Worm (Caenorhabditis elegans): Measurements from ENCODE around the gene ttr-25.

The ttr-25 gene

DNA sequence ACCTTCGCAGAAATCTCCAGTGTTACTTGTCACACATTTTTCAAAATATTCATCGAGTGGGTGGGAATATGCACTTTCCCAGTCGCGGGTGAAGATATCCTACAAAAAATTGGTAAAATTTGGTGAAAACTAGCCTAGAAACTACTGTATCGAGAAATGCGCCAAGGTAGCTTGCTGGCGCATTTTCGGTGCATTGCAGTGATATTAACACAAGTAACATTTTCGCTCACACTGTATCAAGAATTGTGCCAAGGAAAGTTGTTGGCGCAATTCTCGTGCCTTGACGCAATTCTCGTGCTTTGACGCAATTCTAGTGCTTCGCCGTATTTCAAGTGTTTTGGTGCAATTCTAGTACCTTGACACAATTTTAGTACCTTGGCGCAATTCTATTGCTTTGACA, 16.7 kb downstream of the ttr-25 start (continued):
- no peak for TF ChIP-seq vab-7 (GFP tag; IDR thresholded peaks at IDR 0.05)
- TF ChIP-seq lir-3 (tag; optimal IDR thresholded peaks at IDR 0.05) = no peak
- peak; percentile 48; the same call in 1 of the 2 replicates for TF ChIP-seq tra-1 (GFP tag; IDR thresholded peaks at IDR 0.05)
- no peak for TF ChIP-seq nhr-102 (tag; optimal IDR thresholded peaks at IDR 0.05)
- TF ChIP-seq ceh-32 (tag; optimal IDR thresholded peaks at IDR 0.05; ENCODE audit: poor library complexity) = no peak
- TF ChIP-seq F26F4.8 (GFP tag; conservative IDR thresholded peaks at IDR 0.05) = 0 out of 2 replicates have a peak, but pooled peaks have one; percentile 5
- TF ChIP-seq Y48G9A.11 (GFP tag; IDR thresholded peaks at IDR 0.05) = no peak
- TF ChIP-seq aha-1 (tag) = peak; percentile 89
- TF ChIP-seq daf-19 (GFP tag; conservative IDR thresholded peaks at IDR 0.05) = no peak
- TF ChIP-seq hlh-30 (tag; optimal IDR thresholded peaks at IDR 0.05; ENCODE audit: insufficient read depth) = no peak
- TF ChIP-seq dve-1 (tag; optimal IDR thresholded peaks at IDR 0.05; ENCODE audit: insufficient read depth) = no peak
- TF ChIP-seq mep-1 (tag; optimal IDR thresholded peaks at IDR 0.05) = peak; percentile 49
- TF ChIP-seq mxl-3 (GFP tag; optimal IDR thresholded peaks at IDR 0.05) = no peak
- no peak for TF ChIP-seq ceh-62 (tag; optimal IDR thresholded peaks at IDR 0.05)
- TF ChIP-seq lin-29 (GFP tag; IDR thresholded peaks at IDR 0.05) = no peak
- no peak for TF ChIP-seq jun-1 (tag; optimal IDR thresholded peaks at IDR 0.05)
- TF ChIP-seq snpc-1.2 (GFP tag; IDR thresholded peaks at IDR 0.05) = no peak
- TF ChIP-seq dpl-1 (GFP tag; optimal IDR thresholded peaks at IDR 0.05) = no peak
- TF ChIP-seq Y5F2A.4 (GFP tag; optimal IDR thresholded peaks at IDR 0.05) = no peak
- no peak for TF ChIP-seq saeg-2 (GFP tag; IDR thresholded peaks at IDR 0.05)
- no peak for TF ChIP-seq D1046.2 (GFP tag; IDR thresholded peaks at IDR 0.05)
- TF ChIP-seq dmd-9 (GFP tag; IDR thresholded peaks at IDR 0.05) = 0 out of 2 replicates have a peak, but pooled peaks have one; percentile 25

DNA sequence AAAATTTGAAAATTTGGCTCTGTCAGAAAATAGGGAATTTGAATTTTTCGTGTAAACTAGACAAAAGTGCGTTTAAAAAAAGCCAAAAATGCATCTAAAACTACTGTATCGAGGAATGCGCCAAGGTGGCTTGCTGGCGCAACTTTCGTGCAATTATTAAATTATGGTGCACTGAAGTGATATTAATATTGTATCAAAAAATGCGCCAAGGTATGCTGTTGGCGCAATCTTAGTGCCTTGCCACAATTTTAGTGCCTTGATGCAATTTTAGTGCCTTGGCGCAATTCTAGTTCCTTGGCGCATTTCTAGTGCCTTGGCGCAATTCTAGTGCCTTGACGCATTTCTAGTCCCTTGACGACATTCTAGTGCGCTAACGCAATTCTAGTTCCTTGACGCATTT, 18.6 kb downstream of the ttr-25 start:
- no peak for TF ChIP-seq ama-1 (optimal IDR thresholded peaks at IDR 0.05)
- no peak for TF ChIP-seq rbr-2 (tag; optimal IDR thresholded peaks at IDR 0.05)
- peak; percentile 18 for TF ChIP-seq nhr-48 (tag; optimal IDR thresholded peaks at IDR 0.05)
- no peak for TF ChIP-seq ces-1 (GFP tag; optimal IDR thresholded peaks at IDR 0.05)
- no peak for TF ChIP-seq ceh-62 (tag; optimal IDR thresholded peaks at IDR 0.05)
- peak; percentile 8 for TF ChIP-seq mes-2 (tag; optimal IDR thresholded peaks at IDR 0.05; ENCODE audit: poor library complexity, severe bottlenecking)
- TF ChIP-seq unc-62 (GFP tag; optimal IDR thresholded peaks at IDR 0.05 in 1 of 2) = peak in 1 of 2 experiments; percentile 88
- TF ChIP-seq unc-62 (tag; optimal IDR thresholded peaks at IDR 0.05) = no peak
- peak; percentile 19; the same call in 1 of the 2 replicates for TF ChIP-seq mxl-2 (GFP tag; conservative IDR thresholded peaks at IDR 0.05)
- TF ChIP-seq saeg-2 (GFP tag; IDR thresholded peaks at IDR 0.05) = 0 out of 2 replicates have a peak, but pooled peaks have one; percentile 37
- TF ChIP-seq nhr-77 (tag; optimal IDR thresholded peaks at IDR 0.05) = peak; percentile 23
- TF ChIP-seq nhr-11 (tag; optimal IDR thresholded peaks at IDR 0.05) = no peak
- no peak for TF ChIP-seq duxl-1 (tag; optimal IDR thresholded peaks at IDR 0.05; ENCODE audit: poor library complexity)
- TF ChIP-seq zfp-3 (GFP tag; conservative IDR thresholded peaks at IDR 0.05) = no peak

- TF ChIP-seq nhr-42 (GFP tag; IDR thresholded peaks at IDR 0.05) = 0 out of 2 replicates have a peak, but pooled peaks have one; percentile 15
- TF ChIP-seq lin-15B (tag; optimal IDR thresholded peaks at IDR 0.05) = no peak
- 0 out of 2 replicates have a peak, but pooled peaks have one; percentile 43 for TF ChIP-seq php-3 (GFP tag; IDR thresholded peaks at IDR 0.05)
- no peak for TF ChIP-seq nhr-102 (tag; optimal IDR thresholded peaks at IDR 0.05)
- no peak for TF ChIP-seq aha-1 (tag)
- no peak for TF ChIP-seq snpc-4 (tag; optimal IDR thresholded peaks at IDR 0.05)
- no peak for TF ChIP-seq mxl-2 (GFP tag; conservative IDR thresholded peaks at IDR 0.05)
- no peak for TF ChIP-seq aly-2 (tag; optimal IDR thresholded peaks at IDR 0.05)
- no peak for TF ChIP-seq arid-1 (GFP tag; conservative IDR thresholded peaks at IDR 0.05)
- no peak for TF ChIP-seq zag-1 (tag; optimal IDR thresholded peaks at IDR 0.05)
- no peak for TF ChIP-seq ctbp-1 (GFP tag; IDR thresholded peaks at IDR 0.05)
- TF ChIP-seq spr-3 (GFP tag; optimal IDR thresholded peaks at IDR 0.05) = peak; percentile 44
- no peak for TF ChIP-seq mxl-3 (GFP tag; optimal IDR thresholded peaks at IDR 0.05)
- peak; percentile 36; the same call in 1 of the 2 replicates for TF ChIP-seq T26A8.4 (GFP tag; IDR thresholded peaks at IDR 0.05)
- TF ChIP-seq sdz-12 (GFP tag; optimal IDR thresholded peaks at IDR 0.05) = peak; percentile 69
- TF ChIP-seq zfp-3 (GFP tag; conservative IDR thresholded peaks at IDR 0.05) = 0 out of 2 replicates have a peak, but pooled peaks have one; percentile 12
- TF ChIP-seq D1046.2 (GFP tag; IDR thresholded peaks at IDR 0.05) = no peak
- TF ChIP-seq F10B5.3 (tag; optimal IDR thresholded peaks at IDR 0.05) = no peak
- TF ChIP-seq ama-1 (optimal IDR thresholded peaks at IDR 0.05) = no peak
- peak; percentile 14 for TF ChIP-seq dve-1 (tag; optimal IDR thresholded peaks at IDR 0.05; ENCODE audit: insufficient read depth)
- no peak for TF ChIP-seq nhr-25 (tag; optimal IDR thresholded peaks at IDR 0.05; ENCODE audit: borderline replicate concordance, insufficient read depth)
- TF ChIP-seq F37D6.2 (tag; optimal IDR thresholded peaks at IDR 0.05) = no peak
- TF ChIP-seq ces-1 (GFP tag; optimal IDR thresholded peaks at IDR 0.05) = no peak
Observed at ce11 chrV:18576128-18576527, 19.6 kb downstream of the ttr-25 start.

All from whole organism, L4 larva.